Worm (Caenorhabditis elegans) whole organism, midembryonic: ENCODE data around the gene F16H6.8.
A peak's percentile ranks its signal among the peaks of the same experiment; 100 is the strongest.

Experiments used
- T22C8.4 ChIP-seq: fragments of 200-800 bp; sonication (Bioruptor generic); IDR thresholded peaks from 2 replicates; pipeline ENCODE4 v1.3.6; 2022; ENCODE audit warnings: missing genetic modification characterization, missing compliant biosample characterization
- cog-1 ChIP-seq: sonication (generic microtip); optimal IDR thresholded peaks from 2 replicates; lab custom pipeline; 2016; ENCODE audit warnings: missing genetic modification characterization, missing compliant biosample characterization
- flt-1 ChIP-seq: fragments of 200-800 bp; sonication (Bioruptor generic); IDR thresholded peaks from 2 replicates; pipeline ENCODE4 v1.3.6; 2022; ENCODE audit warnings: missing genetic modification characterization, missing compliant biosample characterization
- klf-2 ChIP-seq: fragments of 200-800 bp; sonication (Bioruptor generic); conservative IDR thresholded peaks from 2 replicates; pipeline ENCODE4 v1.3.6; 2022; ENCODE audit warnings: missing genetic modification reagents, missing genetic modification characterization, missing compliant biosample characterization
- med-1 ChIP-seq: sonication (generic microtip); optimal IDR thresholded peaks from 2 replicates; lab custom pipeline; 2017; ENCODE audit warnings: missing genetic modification characterization, mild to moderate bottlenecking, missing compliant biosample characterization, antibody characterized with exemption, missing genetic modification reagents; ENCODE audit not compliant: insufficient read depth
- ref-1 ChIP-seq: fragments of 200-800 bp; sonication (Bioruptor generic); conservative IDR thresholded peaks from 2 replicates; pipeline ENCODE4 v1.3.6; 2022; ENCODE audit warnings: missing genetic modification reagents, missing genetic modification characterization, missing compliant biosample characterization
- tab-1 ChIP-seq: fragments of 200-800 bp; sonication (Bioruptor generic); IDR thresholded peaks from 2 replicates; pipeline ENCODE4 v1.3.6; 2022; ENCODE audit warnings: missing genetic modification characterization, missing compliant biosample characterization
- ztf-23 ChIP-seq: fragments of 200-800 bp; sonication (Bioruptor generic); IDR thresholded peaks from 2 replicates; pipeline ENCODE4 v1.3.6; 2022; ENCODE audit warnings: missing genetic modification reagents, missing genetic modification characterization, missing compliant biosample characterization
- ztf-29 ChIP-seq: fragments of 200-800 bp; sonication (Bioruptor generic); IDR thresholded peaks from 2 replicates; pipeline ENCODE4 v1.3.6; 2022; ENCODE audit warnings: missing genetic modification reagents, missing genetic modification characterization, missing compliant biosample characterization

The F16H6.8 gene

DNA sequence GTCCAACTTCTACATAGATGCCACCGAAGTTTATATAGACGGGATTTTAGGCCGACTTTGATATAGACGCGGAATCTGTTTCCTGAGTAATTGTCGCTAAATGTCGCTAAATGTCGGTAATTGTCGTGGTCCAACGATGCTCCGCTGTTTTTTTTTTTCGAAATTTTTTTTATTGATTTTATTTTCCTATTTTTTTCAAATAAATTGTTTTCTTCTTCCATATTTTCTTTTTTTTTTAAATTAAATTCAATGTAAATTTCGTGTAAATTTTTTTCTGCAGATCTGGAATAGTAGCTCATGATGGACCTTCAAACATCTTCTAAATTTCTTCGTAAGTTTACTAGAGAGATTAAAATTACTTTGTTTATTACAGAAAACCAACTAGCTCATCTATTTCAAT is 31.2 kb downstream of the F16H6.8 start, which contains the start of gene C31G12.3:
Gene C31G12.3 (plus strand): TSS at position 301 of the 400 bp plus-strand sequence.
- no peak for TF ChIP-seq ztf-23 (GFP tag; lab: Robert Waterston, UW)
- TF ChIP-seq tab-1 (GFP tag; lab: Robert Waterston, UW): no peak
- TF ChIP-seq T22C8.4 (GFP tag; lab: Robert Waterston, UW): no peak
- no peak for TF ChIP-seq klf-2 (GFP tag; lab: Robert Waterston, UW)
- TF ChIP-seq ztf-29 (GFP tag; lab: Robert Waterston, UW): no peak
- no peak for TF ChIP-seq flt-1 (GFP tag; lab: Robert Waterston, UW)
- no peak for TF ChIP-seq med-1
- TF ChIP-seq ref-1 (GFP tag; lab: Robert Waterston, UW): no peak
- no peak for TF ChIP-seq cog-1 (tag; lab: Kevin White, UChicago)

DNA sequence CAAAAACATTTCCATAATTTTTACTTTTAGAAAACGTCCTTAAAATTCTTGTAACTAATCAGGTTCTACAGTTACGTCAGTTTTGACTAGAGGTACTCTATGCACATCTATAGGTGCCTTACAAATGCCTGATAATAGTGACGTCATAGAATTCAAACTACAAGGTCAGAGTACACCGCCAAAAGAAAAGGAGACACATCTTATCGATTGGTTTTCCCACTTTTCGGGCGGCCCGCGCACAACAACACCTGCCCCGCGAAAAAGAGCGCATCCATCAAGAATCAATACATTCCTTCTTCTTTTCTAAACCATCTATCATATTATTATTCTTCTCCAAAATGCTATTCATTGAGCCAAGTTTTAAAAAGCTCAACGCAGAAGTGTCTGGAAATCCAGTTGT is 36.4 kb downstream of the F16H6.8 start, which contains the start of gene C31G12.1:
Gene C31G12.1 (plus strand): TSS at position 301 of the 400 bp plus-strand sequence.
- no peak for TF ChIP-seq ztf-23 (GFP tag; lab: Robert Waterston, UW)
- TF ChIP-seq cog-1 (tag; lab: Kevin White, UChicago): no peak
- no peak for TF ChIP-seq flt-1 (GFP tag; lab: Robert Waterston, UW)
- no peak for TF ChIP-seq T22C8.4 (GFP tag; lab: Robert Waterston, UW)
- no peak for TF ChIP-seq tab-1 (GFP tag; lab: Robert Waterston, UW)
- no peak for TF ChIP-seq ref-1 (GFP tag; lab: Robert Waterston, UW)
- TF ChIP-seq klf-2 (GFP tag; lab: Robert Waterston, UW): no peak
- no peak for TF ChIP-seq ztf-29 (GFP tag; lab: Robert Waterston, UW)
- TF ChIP-seq med-1: no peak

DNA sequence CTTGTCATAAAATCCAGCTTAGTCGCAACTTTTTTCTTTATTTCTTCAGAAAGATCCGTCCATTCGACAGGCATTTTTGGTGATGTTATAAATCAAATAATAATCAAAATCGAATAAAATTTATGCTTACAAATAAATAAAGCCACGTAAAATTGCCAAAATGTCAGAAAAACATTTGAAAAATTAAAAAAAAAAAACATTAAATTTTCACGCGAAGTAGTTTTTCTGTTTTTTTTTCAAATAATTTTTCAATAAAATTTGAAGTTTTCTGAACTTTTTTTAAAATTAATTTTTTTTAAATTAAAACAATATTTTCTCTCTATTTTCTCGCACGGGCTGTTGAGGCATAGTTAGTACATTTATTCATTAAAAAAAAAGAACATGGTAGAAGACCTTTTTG is 37.4 kb downstream of the F16H6.8 start, which contains the start of gene C31G12.4:
Gene C31G12.4 (minus strand): TSS at position 101 of the 400 bp plus-strand sequence.
- TF ChIP-seq flt-1 (GFP tag; lab: Robert Waterston, UW): no peak
- TF ChIP-seq ztf-29 (GFP tag; lab: Robert Waterston, UW): no peak
- no peak for TF ChIP-seq cog-1 (tag; lab: Kevin White, UChicago)
- no peak for TF ChIP-seq med-1
- TF ChIP-seq klf-2 (GFP tag; lab: Robert Waterston, UW): no peak
- TF ChIP-seq ztf-23 (GFP tag; lab: Robert Waterston, UW): no peak
- no peak for TF ChIP-seq T22C8.4 (GFP tag; lab: Robert Waterston, UW)

DNA sequence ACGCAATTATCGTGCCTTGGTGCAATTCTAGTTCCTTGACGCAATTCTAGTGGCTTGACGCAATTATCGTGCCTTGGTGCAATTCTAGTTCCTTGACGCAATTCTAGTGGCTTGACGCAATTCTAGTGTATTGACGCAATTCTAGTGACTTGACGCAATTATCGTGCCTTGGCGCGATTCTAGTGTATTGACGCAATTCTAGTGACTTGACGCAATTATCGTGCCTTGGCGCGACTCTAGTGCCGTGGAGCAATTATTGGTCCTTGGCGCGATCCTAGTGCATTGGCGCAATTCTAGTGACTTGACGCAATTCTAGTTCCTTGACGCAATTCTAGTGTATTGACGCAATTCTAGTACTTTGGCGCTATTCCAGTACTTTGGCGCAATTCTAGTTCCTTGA is 41.1 kb downstream of the F16H6.8 start:
- 0 out of 2 replicates have a peak, but pooled peaks have one; percentile 47 for TF ChIP-seq ztf-23 (GFP tag; lab: Robert Waterston, UW)
- 0 out of 2 replicates have a peak, but pooled peaks have one; percentile 28 for TF ChIP-seq T22C8.4 (GFP tag; lab: Robert Waterston, UW)

DNA sequence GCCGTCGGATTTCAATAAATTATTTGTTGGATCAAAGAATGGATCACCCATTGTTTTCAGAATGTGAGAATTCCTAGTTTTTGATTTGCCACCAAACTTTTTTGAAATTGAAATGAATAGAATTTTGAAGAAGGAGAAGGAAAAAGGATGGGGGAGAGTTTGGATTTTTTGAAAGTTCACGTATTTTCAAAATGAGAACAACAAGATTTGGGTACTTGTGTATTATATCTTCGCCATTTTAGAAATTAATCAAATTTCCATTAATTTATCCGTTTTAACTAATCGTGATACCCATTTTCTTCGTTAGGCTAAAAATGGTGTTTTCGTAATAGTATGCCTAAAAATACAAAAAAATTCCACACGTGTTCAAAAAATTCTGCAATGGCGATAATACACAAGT is 44.5 kb downstream of the F16H6.8 start, which contains the start of gene C14A6.8:
Gene C14A6.8 (minus strand): TSS at position 101 of the 400 bp plus-strand sequence.
- TF ChIP-seq ref-1 (GFP tag; lab: Robert Waterston, UW): no peak
- TF ChIP-seq klf-2 (GFP tag; lab: Robert Waterston, UW): no peak
- no peak for TF ChIP-seq cog-1 (tag; lab: Kevin White, UChicago)
- TF ChIP-seq T22C8.4 (GFP tag; lab: Robert Waterston, UW): no peak
- TF ChIP-seq med-1: no peak
- no peak for TF ChIP-seq ztf-29 (GFP tag; lab: Robert Waterston, UW)
- no peak for TF ChIP-seq tab-1 (GFP tag; lab: Robert Waterston, UW)
- TF ChIP-seq ztf-23 (GFP tag; lab: Robert Waterston, UW): no peak
- no peak for TF ChIP-seq flt-1 (GFP tag; lab: Robert Waterston, UW)

DNA sequence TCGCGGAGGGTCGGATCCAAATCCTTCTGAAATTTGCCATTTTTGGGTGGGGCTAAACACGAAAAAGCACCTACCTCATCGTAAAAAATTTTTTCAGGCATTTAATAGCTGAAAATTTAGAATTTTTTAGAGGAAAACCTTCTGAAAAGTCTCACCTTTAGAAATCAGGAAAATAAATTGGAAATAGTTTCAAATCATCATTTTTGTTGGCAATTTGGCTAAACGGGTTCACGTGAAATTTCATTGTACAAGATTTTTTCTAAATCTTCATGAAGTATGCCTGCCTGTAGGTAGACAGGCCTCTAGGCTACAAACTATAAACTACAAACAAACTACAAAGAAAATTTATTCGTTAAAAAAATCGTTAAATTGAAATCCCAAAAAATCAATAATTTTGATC is 47.8 kb downstream of the F16H6.8 start, which contains the start of gene C14A6.7:
Gene C14A6.7 (minus strand): TSS at position 101 of the 400 bp plus-strand sequence.
- TF ChIP-seq ztf-29 (GFP tag; lab: Robert Waterston, UW) (no peak), tab-1 (GFP tag; lab: Robert Waterston, UW) (no peak), flt-1 (GFP tag; lab: Robert Waterston, UW) (no peak), T22C8.4 (GFP tag; lab: Robert Waterston, UW) (no peak), ztf-23 (GFP tag; lab: Robert Waterston, UW) (no peak), med-1 (no peak), ref-1 (GFP tag; lab: Robert Waterston, UW) (no peak), klf-2 (GFP tag; lab: Robert Waterston, UW) (no peak), cog-1 (tag; lab: Kevin White, UChicago) (no peak)

DNA sequence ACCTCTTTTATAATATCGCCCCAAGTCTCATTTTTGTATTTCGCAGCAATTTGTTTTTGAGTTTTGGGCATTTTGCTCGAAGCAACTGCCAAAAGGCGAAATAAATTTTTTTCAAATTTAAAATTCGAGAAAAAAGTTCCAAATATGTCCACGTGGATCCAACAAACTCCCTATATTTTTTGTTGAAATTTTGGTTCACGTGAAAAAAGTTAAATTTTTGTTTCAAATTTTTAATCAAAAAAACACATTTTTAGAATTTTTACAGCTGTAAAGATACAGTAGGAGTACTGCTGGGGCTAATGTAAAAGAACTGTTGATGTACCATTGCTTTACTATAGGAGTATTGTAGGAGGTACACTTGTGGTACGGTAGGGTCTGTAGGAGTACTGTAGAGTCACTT is 48.9 kb downstream of the F16H6.8 start, which contains the start of gene C14A6.6:
Gene C14A6.6 (minus strand): TSS at position 101 of the 400 bp plus-strand sequence.
- TF ChIP-seq klf-2 (GFP tag; lab: Robert Waterston, UW): no peak
- no peak for TF ChIP-seq ref-1 (GFP tag; lab: Robert Waterston, UW)
- TF ChIP-seq flt-1 (GFP tag; lab: Robert Waterston, UW): no peak
- TF ChIP-seq cog-1 (tag; lab: Kevin White, UChicago): no peak
- no peak for TF ChIP-seq ztf-23 (GFP tag; lab: Robert Waterston, UW)
- TF ChIP-seq tab-1 (GFP tag; lab: Robert Waterston, UW): no peak
- no peak for TF ChIP-seq T22C8.4 (GFP tag; lab: Robert Waterston, UW)
- no peak for TF ChIP-seq med-1
- no peak for TF ChIP-seq ztf-29 (GFP tag; lab: Robert Waterston, UW)

DNA sequence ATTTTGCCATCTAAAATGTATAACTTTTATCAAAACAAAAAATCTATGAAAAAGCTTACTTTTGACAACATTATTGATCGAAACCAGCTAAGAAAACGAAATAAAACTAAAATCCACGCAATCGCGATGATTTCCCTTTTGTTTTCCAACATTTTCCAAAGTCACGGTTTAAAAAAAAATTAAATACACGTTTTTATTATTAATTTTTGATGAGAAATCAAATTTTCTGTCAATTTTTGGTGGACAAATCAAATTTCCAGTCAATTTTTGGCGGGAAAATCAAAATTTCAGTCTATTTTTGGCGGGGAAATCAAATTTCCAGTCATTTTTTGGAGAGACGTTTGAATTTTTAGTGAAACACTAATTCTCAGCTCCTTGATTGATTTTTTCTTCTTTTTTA is 51.3 kb downstream of the F16H6.8 start, which contains the start of gene C14A6.5:
Gene C14A6.5 (minus strand): TSS at position 101 of the 400 bp plus-strand sequence.
- no peak for TF ChIP-seq tab-1 (GFP tag; lab: Robert Waterston, UW)
- no peak for TF ChIP-seq cog-1 (tag; lab: Kevin White, UChicago)
